Worm (Caenorhabditis elegans) whole organism, L2 larva: Measurements from ENCODE around the gene F18A12.2.

Source experiments
- F13H6.1 ChIP-seq: sonication (generic microtip); optimal IDR thresholded peaks from 2 replicates; lab custom pipeline; 2016; ENCODE audit warnings: missing genetic modification characterization, missing compliant biosample characterization
- ama-1 ChIP-seq: fragments of 150-350 bp; optimal IDR thresholded peaks from 2 replicates; lab custom pipeline; 2018; ENCODE audit warnings: inconsistent platforms
- ceh-82 ChIP-seq: fragments of 150-350 bp; optimal IDR thresholded peaks from 2 replicates; lab custom pipeline; 2014; ENCODE audit warnings: missing biosample characterization, missing genetic modification characterization
- nhr-25 ChIP-seq: fragments of 150-350 bp; sonication (generic microtip); optimal IDR thresholded peaks from 3 replicates; lab custom pipeline; 2014; ENCODE audit warnings: missing biosample characterization, missing genetic modification characterization
- snpc-4 ChIP-seq: fragments of 150-350 bp; optimal IDR thresholded peaks from 2 replicates; lab custom pipeline; 2014; ENCODE audit warnings: missing biosample characterization, missing genetic modification characterization
- unc-62 ChIP-seq: fragments of 150-350 bp; optimal IDR thresholded peaks from 2 replicates; lab custom pipeline; 2014; ENCODE audit warnings: missing biosample characterization, missing genetic modification reagents, missing genetic modification characterization
- ztf-4 ChIP-seq: fragments of 150-350 bp; optimal IDR thresholded peaks from 2 replicates; lab custom pipeline; 2014; ENCODE audit warnings: missing biosample characterization, missing genetic modification characterization

- TF ChIP-seq snpc-4 (tag; lab: Kevin White, UChicago) (no peak), F13H6.1 (tag; lab: Kevin White, UChicago) (no peak), ama-1 (lab: Kevin White, UChicago) (no peak), ceh-82 (tag; lab: Kevin White, UChicago) (no peak), nhr-25 (tag; lab: Kevin White, UChicago) (no peak), unc-62 (no peak), ztf-4 (tag; lab: Kevin White, UChicago) (no peak)
These were observed 37.9 kb upstream of the F18A12.2 start, which contains the start of gene bath-9 for ce11 chrII:3376789-3377188.
